Worm (Caenorhabditis elegans): ENCODE measurements around the gene lgc-23.

Gene lgc-23

DNA sequence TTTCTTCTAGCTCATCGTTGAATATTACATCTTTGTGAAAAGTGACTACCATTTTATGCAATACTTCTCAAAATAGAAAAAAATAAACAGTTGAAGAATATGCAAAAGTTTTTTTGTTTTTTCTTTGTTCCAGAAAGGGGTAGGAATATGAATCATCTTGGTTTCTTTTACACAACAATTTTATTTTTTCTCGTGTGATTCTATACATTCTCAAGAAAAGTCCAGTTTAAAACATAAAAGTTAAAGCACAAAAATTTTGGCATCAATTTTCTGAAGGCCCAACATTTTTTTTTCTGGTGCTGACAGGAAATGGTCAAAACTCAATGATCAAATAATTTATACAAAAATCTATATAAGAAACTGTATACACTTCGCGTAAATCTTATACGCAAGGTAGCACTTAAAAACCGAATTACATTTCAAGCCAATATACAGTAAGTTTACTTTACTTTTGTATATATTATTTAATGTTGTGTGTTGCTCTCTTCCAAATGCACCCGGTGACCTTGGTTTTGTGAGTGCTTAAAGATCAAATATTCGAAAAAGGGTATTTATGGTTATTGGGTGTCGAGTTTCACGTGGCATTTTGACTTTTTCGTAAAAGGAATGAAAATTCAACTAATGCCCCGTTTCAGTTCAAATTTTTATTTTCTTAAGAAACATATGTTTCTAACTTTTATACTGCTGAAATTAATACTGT, 43.7 kb downstream of the lgc-23 start, which contains the start of the genes W03G11.2 and lgc-13:
Gene W03G11.2 (minus strand): TSS at position 101 of the 700 bp plus-strand sequence.
Gene lgc-13 (plus strand): TSS at position 650 of the 700 bp plus-strand sequence.
- no peak for TF ChIP-seq alr-1 (tag; optimal IDR thresholded peaks at IDR 0.05)
- no peak for TF ChIP-seq ZK546.5 (tag; optimal IDR thresholded peaks at IDR 0.05)
- TF ChIP-seq zag-1 (tag; optimal IDR thresholded peaks at IDR 0.05): no peak
- TF ChIP-seq elt-1 (tag; optimal IDR thresholded peaks at IDR 0.05): no peak
- no peak for TF ChIP-seq peb-1 (tag; optimal IDR thresholded peaks at IDR 0.05)
- TF ChIP-seq sem-4 (tag; optimal IDR thresholded peaks at IDR 0.05): no peak

DNA sequence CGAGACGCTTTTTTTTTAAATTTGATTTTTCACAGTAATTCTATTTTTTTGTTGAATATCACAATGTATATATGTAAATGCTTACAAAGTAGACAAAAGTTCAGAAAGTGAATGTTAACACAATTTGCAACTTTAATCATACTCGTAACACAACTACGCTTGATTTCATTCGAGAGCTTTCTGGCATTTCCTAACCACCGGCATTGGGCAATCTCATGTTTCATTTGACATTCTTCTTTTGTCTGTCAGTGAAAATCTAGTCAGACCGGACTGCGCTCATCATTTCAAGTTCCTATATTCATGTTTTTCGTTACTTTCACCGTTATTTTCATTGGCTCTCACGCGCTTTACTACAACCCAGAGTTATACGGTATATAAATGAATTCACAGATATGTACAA, 46.2 kb downstream of the lgc-23 start, which contains the start of gene lgc-14:
Gene lgc-14 (plus strand): TSS at position 301 of the 400 bp plus-strand sequence.
- TF ChIP-seq F13H6.1 (tag; optimal IDR thresholded peaks at IDR 0.05) (no peak), skn-1 (tag; optimal IDR thresholded peaks at IDR 0.05) (no peak), nhr-12 (tag; optimal IDR thresholded peaks at IDR 0.05) (no peak), unc-62 (GFP tag; optimal IDR thresholded peaks at IDR 0.05) (no peak), nhr-23 (tag; optimal IDR thresholded peaks at IDR 0.05) (no peak), sma-3 (GFP tag; optimal IDR thresholded peaks at IDR 0.05) (no peak), lin-39 (tag; optimal IDR thresholded peaks at IDR 0.05) (no peak), ceh-82 (tag; optimal IDR thresholded peaks at IDR 0.05) (no peak), nhr-77 (tag; optimal IDR thresholded peaks at IDR 0.05) (no peak), fos-1 (tag; optimal IDR thresholded peaks at IDR 0.05) (no peak), nhr-237 (tag; optimal IDR thresholded peaks at IDR 0.05) (no peak)

DNA sequence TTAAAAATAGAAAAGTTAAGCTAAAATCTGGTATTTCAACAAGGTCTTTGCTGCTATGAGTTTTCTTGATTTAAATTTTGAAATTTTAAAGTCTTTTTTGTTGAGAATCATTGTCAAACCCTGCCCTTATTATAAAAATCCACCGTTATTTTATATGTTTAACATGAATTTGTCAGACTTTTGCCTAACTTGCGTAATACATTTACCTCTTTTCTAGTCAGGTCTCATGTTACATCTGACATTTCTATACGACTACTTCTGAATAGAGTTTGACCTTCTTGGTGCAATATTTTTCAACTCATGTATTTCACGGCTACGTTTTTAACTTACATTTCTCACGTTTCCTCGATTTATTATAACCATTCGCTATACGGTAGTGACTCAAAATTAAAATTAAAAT, 49.0 kb downstream of the lgc-23 start, which contains the start of gene lgc-15:
Gene lgc-15 (plus strand): TSS at position 301 of the 400 bp plus-strand sequence.
- TF ChIP-seq skn-1 (tag; optimal IDR thresholded peaks at IDR 0.05) (no peak), C34F6.9 (tag; optimal IDR thresholded peaks at IDR 0.05) (no peak), R02D3.7 (tag; optimal IDR thresholded peaks at IDR 0.05) (no peak), ztf-11 (tag; optimal IDR thresholded peaks at IDR 0.05) (no peak), nhr-77 (tag; optimal IDR thresholded peaks at IDR 0.05) (no peak)
